Worm (Caenorhabditis elegans): Measurements from ENCODE around the gene npr-31.

The npr-31 gene

ce11 chrII:7182630-7183029 lies 38.2 kb downstream of the npr-31 start (continued):
- TF ChIP-seq fos-1 (tag; optimal IDR thresholded peaks at IDR 0.05) (no peak), sma-9 (GFP tag; optimal IDR thresholded peaks at IDR 0.05) (no peak), sma-9 (tag; optimal IDR thresholded peaks at IDR 0.05) (no peak), aly-2 (tag; optimal IDR thresholded peaks at IDR 0.05) (no peak), peb-1 (tag; optimal IDR thresholded peaks at IDR 0.05) (no peak), alr-1 (tag; optimal IDR thresholded peaks at IDR 0.05) (no peak), Y55F3AM.14 (GFP tag; optimal IDR thresholded peaks at IDR 0.05) (no peak), zag-1 (tag; optimal IDR thresholded peaks at IDR 0.05) (no peak), lsy-2 (tag; optimal IDR thresholded peaks at IDR 0.05) (peak in 1 of 2 experiments; percentile 40), skn-1 (tag; optimal IDR thresholded peaks at IDR 0.05) (no peak)

ce11 chrII:7183493-7184272 lies 39.3 kb downstream of the npr-31 start, which contains the start of gene pdl-1:
TSS of gene pdl-1 (plus strand) at chrII:7183801.
- TF ChIP-seq alr-1 (tag; optimal IDR thresholded peaks at IDR 0.05): no peak
- TF ChIP-seq nhr-129 (tag; optimal IDR thresholded peaks at IDR 0.05): peak; percentile 76
- TF ChIP-seq ztf-4 (tag; optimal IDR thresholded peaks at IDR 0.05): peak; percentile 60
- peak; percentile 55 for TF ChIP-seq sma-3 (GFP tag; optimal IDR thresholded peaks at IDR 0.05)
- peak; percentile 35 for TF ChIP-seq crh-2 (tag; optimal IDR thresholded peaks at IDR 0.05)
- TF ChIP-seq zag-1 (tag; optimal IDR thresholded peaks at IDR 0.05): peak; percentile 15
- peak; percentile 25 for TF ChIP-seq blmp-1 (tag; optimal IDR thresholded peaks at IDR 0.05; ENCODE audit: insufficient read depth)
- no peak for TF ChIP-seq nhr-12 (tag; optimal IDR thresholded peaks at IDR 0.05)
- TF ChIP-seq nhr-10 (tag; optimal IDR thresholded peaks at IDR 0.05): no peak
- TF ChIP-seq ceh-82 (tag; optimal IDR thresholded peaks at IDR 0.05): no peak
- TF ChIP-seq unc-62 (GFP tag; optimal IDR thresholded peaks at IDR 0.05): no peak
- peak; percentile 67 for TF ChIP-seq C34F6.9 (tag; optimal IDR thresholded peaks at IDR 0.05)
- TF ChIP-seq ama-1 (optimal IDR thresholded peaks at IDR 0.05): no peak
- peak; percentile 63 for TF ChIP-seq Y55F3AM.14 (GFP tag; optimal IDR thresholded peaks at IDR 0.05)
- peak; percentile 7 to 61 for TF ChIP-seq lsy-2 (tag; optimal IDR thresholded peaks at IDR 0.05)
- TF ChIP-seq gmeb-1 (tag; optimal IDR thresholded peaks at IDR 0.05): peak; percentile 68
- no peak for TF ChIP-seq nhr-6 (tag; optimal IDR thresholded peaks at IDR 0.05)
- TF ChIP-seq elt-1 (tag; optimal IDR thresholded peaks at IDR 0.05): no peak
- no peak for TF ChIP-seq unc-39 (tag; optimal IDR thresholded peaks at IDR 0.05)
- TF ChIP-seq ztf-11 (tag; optimal IDR thresholded peaks at IDR 0.05): no peak
- no peak for TF ChIP-seq nhr-23 (tag; optimal IDR thresholded peaks at IDR 0.05)
- TF ChIP-seq peb-1 (tag; optimal IDR thresholded peaks at IDR 0.05): no peak
- no peak for TF ChIP-seq dmd-4 (tag; optimal IDR thresholded peaks at IDR 0.05)
- TF ChIP-seq nhr-21 (tag; optimal IDR thresholded peaks at IDR 0.05): peak; percentile 74
- no peak for TF ChIP-seq nhr-25 (tag; optimal IDR thresholded peaks at IDR 0.05)
- peak; percentile 54 for TF ChIP-seq fos-1 (tag; optimal IDR thresholded peaks at IDR 0.05)
- no peak for TF ChIP-seq nhr-77 (tag; optimal IDR thresholded peaks at IDR 0.05)
- TF ChIP-seq ceh-16 (tag; optimal IDR thresholded peaks at IDR 0.05): peak; percentile 41
- no peak for TF ChIP-seq ZK546.5 (tag; optimal IDR thresholded peaks at IDR 0.05)
- no peak for TF ChIP-seq ztf-1 (GFP tag; conservative IDR thresholded peaks at IDR 0.05)
- peak; percentile 84 for TF ChIP-seq sma-9 (GFP tag; optimal IDR thresholded peaks at IDR 0.05)
- no peak for TF ChIP-seq sma-9 (tag; optimal IDR thresholded peaks at IDR 0.05)
- peak; percentile 56 for TF ChIP-seq sem-4 (tag; optimal IDR thresholded peaks at IDR 0.05)
- no peak for TF ChIP-seq nhr-237 (tag; optimal IDR thresholded peaks at IDR 0.05)
- TF ChIP-seq elt-3 (tag; optimal IDR thresholded peaks at IDR 0.05): no peak
- no peak for TF ChIP-seq mbf-1 (tag; optimal IDR thresholded peaks at IDR 0.05)
- peak; percentile 81 for TF ChIP-seq lin-11 (tag; optimal IDR thresholded peaks at IDR 0.05)
- TF ChIP-seq skn-1 (tag; optimal IDR thresholded peaks at IDR 0.05): no peak
- peak; percentile 22 for TF ChIP-seq snpc-4 (tag; optimal IDR thresholded peaks at IDR 0.05)
- peak; percentile 73 for TF ChIP-seq lin-13 (GFP tag; optimal IDR thresholded peaks at IDR 0.05)
- peak; percentile 56 for TF ChIP-seq mab-5 (tag; optimal IDR thresholded peaks at IDR 0.05)
- peak in 1 of 2 experiments; percentile 30 for TF ChIP-seq mdl-1 (tag; optimal IDR thresholded peaks at IDR 0.05)
- no peak for TF ChIP-seq lin-39 (tag; optimal IDR thresholded peaks at IDR 0.05)
- TF ChIP-seq egl-27 (tag; optimal IDR thresholded peaks at IDR 0.05): peak; percentile 31
- peak; percentile 74 for TF ChIP-seq unc-55 (GFP tag; optimal IDR thresholded peaks at IDR 0.05)
- no peak for TF ChIP-seq aly-2 (tag; optimal IDR thresholded peaks at IDR 0.05)
- peak; percentile 65 for TF ChIP-seq F13H6.1 (tag; optimal IDR thresholded peaks at IDR 0.05)
- TF ChIP-seq R02D3.7 (tag; optimal IDR thresholded peaks at IDR 0.05): no peak
- TF ChIP-seq nhr-11 (tag; optimal IDR thresholded peaks at IDR 0.05): no peak
